Worm (Caenorhabditis elegans) whole organism, midembryonic: ENCODE results near the gene hhat-1.

Source experiments
- T22C8.4 ChIP-seq: fragments of 200-800 bp; sonication (Bioruptor generic); IDR thresholded peaks from 2 replicates; pipeline ENCODE4 v1.3.6; 2022; ENCODE audit warnings: missing genetic modification characterization, missing compliant biosample characterization
- cog-1 ChIP-seq: sonication (generic microtip); optimal IDR thresholded peaks from 2 replicates; lab custom pipeline; 2016; ENCODE audit warnings: missing genetic modification characterization, missing compliant biosample characterization
- flt-1 ChIP-seq: fragments of 200-800 bp; sonication (Bioruptor generic); IDR thresholded peaks from 2 replicates; pipeline ENCODE4 v1.3.6; 2022; ENCODE audit warnings: missing genetic modification characterization, missing compliant biosample characterization
- klf-2 ChIP-seq: fragments of 200-800 bp; sonication (Bioruptor generic); conservative IDR thresholded peaks from 2 replicates; pipeline ENCODE4 v1.3.6; 2022; ENCODE audit warnings: missing genetic modification reagents, missing genetic modification characterization, missing compliant biosample characterization
- med-1 ChIP-seq: sonication (generic microtip); optimal IDR thresholded peaks from 2 replicates; lab custom pipeline; 2017; ENCODE audit warnings: missing genetic modification characterization, mild to moderate bottlenecking, missing compliant biosample characterization, antibody characterized with exemption, missing genetic modification reagents; ENCODE audit not compliant: insufficient read depth
- ref-1 ChIP-seq: fragments of 200-800 bp; sonication (Bioruptor generic); conservative IDR thresholded peaks from 2 replicates; pipeline ENCODE4 v1.3.6; 2022; ENCODE audit warnings: missing genetic modification reagents, missing genetic modification characterization, missing compliant biosample characterization
- tab-1 ChIP-seq: fragments of 200-800 bp; sonication (Bioruptor generic); IDR thresholded peaks from 2 replicates; pipeline ENCODE4 v1.3.6; 2022; ENCODE audit warnings: missing genetic modification characterization, missing compliant biosample characterization
- ztf-23 ChIP-seq: fragments of 200-800 bp; sonication (Bioruptor generic); IDR thresholded peaks from 2 replicates; pipeline ENCODE4 v1.3.6; 2022; ENCODE audit warnings: missing genetic modification reagents, missing genetic modification characterization, missing compliant biosample characterization
- ztf-29 ChIP-seq: fragments of 200-800 bp; sonication (Bioruptor generic); IDR thresholded peaks from 2 replicates; pipeline ENCODE4 v1.3.6; 2022; ENCODE audit warnings: missing genetic modification reagents, missing genetic modification characterization, missing compliant biosample characterization

The hhat-1 gene

DNA sequence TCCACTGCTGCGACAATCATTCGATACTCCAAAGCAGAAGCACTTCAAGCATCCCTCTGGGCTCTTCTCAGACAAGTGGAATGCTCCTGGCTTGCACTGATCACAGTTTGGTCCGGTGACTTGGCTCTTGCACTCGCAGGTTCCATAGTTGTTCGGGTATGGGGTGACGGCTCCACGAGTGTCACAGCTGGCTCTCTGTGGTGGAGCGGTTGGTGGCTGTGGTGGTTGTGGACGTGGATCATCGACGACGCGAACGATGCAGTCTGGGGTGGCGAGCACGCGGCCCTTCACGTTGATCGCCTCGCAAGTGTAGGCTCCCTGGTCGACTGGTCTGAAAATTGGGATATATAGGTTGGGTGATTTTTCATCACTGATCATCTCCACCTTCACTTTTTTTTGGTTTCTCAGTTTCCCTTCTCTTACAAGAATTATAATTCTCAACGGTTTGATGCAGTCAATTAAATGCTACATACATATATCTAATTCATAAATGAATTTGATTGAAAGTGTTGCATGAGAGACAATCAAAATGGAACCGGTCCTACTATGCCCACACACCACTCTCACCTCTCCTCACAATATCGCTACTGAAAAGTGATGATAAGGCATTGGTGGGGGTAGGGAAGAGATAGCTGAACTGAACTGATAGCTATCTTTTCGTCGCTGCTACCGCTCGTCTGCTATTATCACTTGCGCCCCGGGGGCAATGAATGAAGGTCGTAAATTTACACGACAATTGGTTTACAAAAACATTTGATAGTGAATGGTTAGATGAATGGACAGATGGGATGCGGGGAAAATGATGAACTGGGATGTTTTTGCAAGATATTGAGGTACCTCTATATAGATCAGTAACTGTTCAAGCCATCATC, 13.4 kb upstream of the hhat-1 start:
- no peak for TF ChIP-seq tab-1 (GFP tag; lab: Robert Waterston, UW)
- TF ChIP-seq ztf-29 (GFP tag; lab: Robert Waterston, UW), result no peak
- TF ChIP-seq med-1 (GFP tag; lab: Kevin White, UChicago), result no peak
- TF ChIP-seq cog-1 (tag; lab: Kevin White, UChicago), result no peak
- TF ChIP-seq ztf-23 (GFP tag; lab: Robert Waterston, UW), result no peak
- TF ChIP-seq ref-1 (GFP tag; lab: Robert Waterston, UW), result no peak
- no peak for TF ChIP-seq flt-1 (GFP tag; lab: Robert Waterston, UW)
- no peak for TF ChIP-seq T22C8.4
- no peak for TF ChIP-seq klf-2 (GFP tag; lab: Robert Waterston, UW)

DNA sequence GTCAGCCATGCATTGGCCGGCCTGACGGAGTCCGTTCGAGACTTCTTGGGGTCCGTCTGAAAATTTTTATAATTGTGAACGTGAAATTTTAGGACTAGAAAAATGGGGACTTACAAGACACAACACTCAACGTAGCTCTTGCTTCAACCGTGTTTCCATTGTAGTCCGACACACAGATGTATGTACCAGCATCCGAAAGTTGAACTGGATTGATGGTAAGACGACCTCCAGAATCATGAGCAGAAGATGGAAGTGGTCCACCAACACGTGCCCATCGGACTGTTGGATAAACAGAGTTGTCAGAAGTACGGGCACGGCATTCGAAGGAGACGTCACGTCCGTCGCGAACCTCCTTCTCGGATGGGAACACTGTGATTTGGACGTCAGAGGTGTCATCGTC, 12.0 kb upstream of the hhat-1 start:
- TF ChIP-seq klf-2 (GFP tag; lab: Robert Waterston, UW) (no peak), ztf-29 (GFP tag; lab: Robert Waterston, UW) (no peak), flt-1 (GFP tag; lab: Robert Waterston, UW) (no peak)

DNA sequence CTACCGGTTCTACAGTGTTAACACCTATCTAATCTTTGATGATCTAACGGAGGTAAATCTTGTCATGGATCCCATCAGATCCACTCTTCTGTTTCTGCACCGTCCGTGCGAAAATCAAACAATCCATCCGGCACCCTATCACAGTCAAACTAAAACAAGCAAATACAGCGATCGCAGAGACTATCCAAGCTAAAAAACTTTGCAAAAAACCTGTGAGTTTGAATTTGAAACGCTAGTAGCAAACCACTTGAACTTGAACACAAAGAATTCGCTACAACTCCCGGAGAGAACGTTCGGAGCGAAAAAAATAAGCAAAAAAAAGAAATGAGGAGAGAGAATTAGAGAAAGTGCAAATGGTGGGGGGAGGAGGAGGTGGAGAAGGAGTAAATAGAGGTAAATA, 9.6 kb upstream of the hhat-1 start:
- TF ChIP-seq tab-1 (GFP tag; lab: Robert Waterston, UW) (no peak), T22C8.4 (no peak), klf-2 (GFP tag; lab: Robert Waterston, UW) (no peak), flt-1 (GFP tag; lab: Robert Waterston, UW) (no peak), ref-1 (GFP tag; lab: Robert Waterston, UW) (no peak), ztf-29 (GFP tag; lab: Robert Waterston, UW) (no peak), ztf-23 (GFP tag; lab: Robert Waterston, UW) (no peak), med-1 (GFP tag; lab: Kevin White, UChicago) (no peak), cog-1 (tag; lab: Kevin White, UChicago) (no peak)

DNA sequence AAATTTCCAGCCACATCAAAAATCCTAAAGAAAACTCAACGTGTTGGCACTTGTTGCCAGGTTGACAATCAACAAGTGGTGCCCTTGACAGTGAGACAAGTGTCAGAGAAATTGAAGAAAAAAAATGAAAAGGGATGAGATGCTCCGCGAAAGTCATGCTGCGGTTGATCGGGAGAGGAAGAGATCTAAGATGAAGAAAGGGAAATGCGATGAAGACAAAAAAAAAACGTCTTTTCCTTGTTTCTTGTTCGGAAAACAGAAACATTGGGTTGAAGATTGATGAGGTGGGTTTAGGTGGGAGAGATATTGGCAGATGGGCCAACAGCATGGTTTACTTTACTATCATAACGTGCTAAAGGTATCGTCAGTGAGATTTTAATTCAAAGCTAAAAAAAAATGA, 8.1 kb upstream of the hhat-1 start:
- no peak for TF ChIP-seq cog-1 (tag; lab: Kevin White, UChicago)
- TF ChIP-seq flt-1 (GFP tag; lab: Robert Waterston, UW), result no peak
- TF ChIP-seq tab-1 (GFP tag; lab: Robert Waterston, UW), result no peak
- TF ChIP-seq ref-1 (GFP tag; lab: Robert Waterston, UW), result no peak
- TF ChIP-seq T22C8.4, result no peak
- no peak for TF ChIP-seq med-1 (GFP tag; lab: Kevin White, UChicago)
- no peak for TF ChIP-seq ztf-29 (GFP tag; lab: Robert Waterston, UW)
- TF ChIP-seq ztf-23 (GFP tag; lab: Robert Waterston, UW), result no peak
- TF ChIP-seq klf-2 (GFP tag; lab: Robert Waterston, UW), result no peak

DNA sequence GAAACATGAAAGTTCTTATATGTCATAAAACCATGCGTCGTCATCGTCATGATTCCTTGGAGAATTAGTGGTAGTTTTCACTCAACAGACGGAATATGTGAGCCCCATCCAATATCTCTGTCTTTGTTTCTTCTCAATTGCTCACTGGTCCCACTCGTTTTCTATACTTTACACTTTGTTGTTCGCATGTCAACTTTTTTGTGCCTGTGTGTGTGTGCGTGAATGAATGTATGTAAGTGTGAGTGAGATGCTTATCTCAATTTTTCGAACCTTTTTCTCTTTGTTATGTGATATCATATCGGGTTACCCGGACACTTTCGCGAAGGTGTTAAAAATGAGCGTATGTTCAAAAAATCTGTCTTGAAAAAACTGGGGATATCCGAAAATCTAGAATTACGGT, 6.2 kb upstream of the hhat-1 start:
- TF ChIP-seq flt-1 (GFP tag; lab: Robert Waterston, UW) (no peak), tab-1 (GFP tag; lab: Robert Waterston, UW) (no peak), med-1 (GFP tag; lab: Kevin White, UChicago) (no peak), ref-1 (GFP tag; lab: Robert Waterston, UW) (no peak), ztf-23 (GFP tag; lab: Robert Waterston, UW) (no peak), cog-1 (tag; lab: Kevin White, UChicago) (no peak), klf-2 (GFP tag; lab: Robert Waterston, UW) (no peak), ztf-29 (GFP tag; lab: Robert Waterston, UW) (no peak), T22C8.4 (no peak)

DNA sequence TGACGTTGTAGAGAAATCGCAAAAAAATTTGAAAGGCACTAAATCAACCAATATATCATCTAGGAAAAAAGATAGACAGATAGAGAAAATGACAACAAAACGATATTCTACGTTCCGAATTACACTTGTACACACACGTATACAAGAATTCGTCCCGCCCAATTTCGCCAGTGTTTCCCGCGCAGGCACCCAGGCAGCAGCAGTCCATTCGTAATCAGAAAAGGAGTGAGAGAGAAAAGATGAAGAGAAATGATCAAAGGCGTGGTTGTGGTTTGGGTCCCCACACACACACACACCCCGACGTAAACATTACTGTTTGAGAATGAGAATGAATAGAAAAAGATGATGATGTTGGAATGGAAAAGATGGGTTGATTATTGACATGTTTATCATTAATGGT, 4.6 kb upstream of the hhat-1 start:
- TF ChIP-seq ztf-23 (GFP tag; lab: Robert Waterston, UW) (no peak), cog-1 (tag; lab: Kevin White, UChicago) (no peak), tab-1 (GFP tag; lab: Robert Waterston, UW) (no peak), T22C8.4 (no peak), ref-1 (GFP tag; lab: Robert Waterston, UW) (no peak)

DNA sequence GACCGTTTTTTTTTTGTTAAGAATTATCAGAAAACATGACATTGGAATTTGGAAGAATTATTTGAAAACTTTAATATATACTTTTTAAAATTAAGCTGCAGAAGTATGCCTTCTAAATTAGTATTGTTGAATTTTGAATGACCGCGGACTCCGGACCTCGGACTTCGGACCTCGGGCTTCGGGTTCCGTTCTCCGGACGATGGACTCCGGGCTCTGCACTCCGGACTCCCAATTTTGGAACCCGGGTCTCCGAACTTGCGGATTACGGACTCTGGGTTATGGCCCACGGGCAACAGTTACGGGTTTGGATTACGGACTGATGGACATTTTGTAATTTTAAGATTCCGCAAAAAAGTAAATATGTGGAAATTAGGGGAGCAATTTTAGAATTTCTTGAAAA, 5.4 kb downstream of the hhat-1 start:
- no peak for TF ChIP-seq T22C8.4
- no peak for TF ChIP-seq klf-2 (GFP tag; lab: Robert Waterston, UW)
- TF ChIP-seq tab-1 (GFP tag; lab: Robert Waterston, UW), result no peak
- TF ChIP-seq med-1 (GFP tag; lab: Kevin White, UChicago), result no peak
- TF ChIP-seq ztf-29 (GFP tag; lab: Robert Waterston, UW), result no peak
- TF ChIP-seq ztf-23 (GFP tag; lab: Robert Waterston, UW), result no peak
- no peak for TF ChIP-seq ref-1 (GFP tag; lab: Robert Waterston, UW)
- no peak for TF ChIP-seq cog-1 (tag; lab: Kevin White, UChicago)

DNA sequence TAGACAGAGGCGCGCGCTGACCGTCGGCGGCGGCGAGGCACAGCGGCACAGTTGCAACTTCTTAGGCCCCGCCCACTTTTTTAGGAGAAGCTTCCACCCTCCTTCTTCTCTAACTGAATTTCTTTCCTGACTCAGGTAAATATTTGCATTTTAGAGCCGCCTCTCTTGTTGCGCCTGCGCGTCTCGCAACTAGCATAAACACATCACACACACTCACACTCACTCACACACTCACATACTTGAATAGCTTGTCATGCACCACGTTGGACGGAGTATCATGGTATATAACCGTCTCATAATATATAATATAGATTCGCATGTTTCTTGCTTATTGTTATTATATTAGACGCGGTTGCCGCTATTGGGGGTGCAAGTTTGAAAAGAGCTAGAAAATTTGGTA, 6.1 kb downstream of the hhat-1 start, which contains the start of gene unc-52:
unc-52 (minus strand) TSS at position 80 of the 400 bp plus-strand sequence.
- TF ChIP-seq ztf-29 (GFP tag; lab: Robert Waterston, UW) (no peak), med-1 (GFP tag; lab: Kevin White, UChicago) (no peak), tab-1 (GFP tag; lab: Robert Waterston, UW) (no peak), klf-2 (GFP tag; lab: Robert Waterston, UW) (no peak), flt-1 (GFP tag; lab: Robert Waterston, UW) (no peak), T22C8.4 (no peak), ref-1 (GFP tag; lab: Robert Waterston, UW) (no peak), cog-1 (tag; lab: Kevin White, UChicago) (no peak), ztf-23 (GFP tag; lab: Robert Waterston, UW) (no peak)

DNA sequence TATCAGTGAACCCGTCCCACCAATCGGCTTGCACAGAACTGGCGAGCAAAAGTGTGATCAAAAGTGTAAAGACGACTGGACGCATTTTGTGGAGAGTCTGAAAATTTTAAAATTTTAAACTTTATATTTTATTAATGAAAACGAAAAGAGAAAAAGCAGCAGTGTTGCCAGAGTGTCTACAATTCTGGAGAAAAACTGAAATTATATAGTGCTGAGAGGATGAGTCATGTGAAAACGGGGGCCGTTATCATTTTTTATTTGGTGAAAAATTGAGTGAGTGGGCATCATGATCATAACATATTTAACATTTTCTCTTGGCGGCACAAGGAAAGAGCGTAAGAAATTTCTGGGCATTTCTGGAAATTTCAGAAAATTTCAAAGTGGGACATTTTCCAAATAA, 16.9 kb downstream of the hhat-1 start, which contains the start of gene K02B7.3:
K02B7.3 (minus strand) TSS at position 101 of the 400 bp plus-strand sequence.
- TF ChIP-seq med-1 (GFP tag; lab: Kevin White, UChicago) (no peak), klf-2 (GFP tag; lab: Robert Waterston, UW) (no peak), ztf-23 (GFP tag; lab: Robert Waterston, UW) (no peak)
